Worm (Caenorhabditis elegans): Measurements from ENCODE around the gene irld-4.

Gene irld-4

ce11 chrIV:14612547-14613329 is 20.2 kb upstream of the irld-4 start:
- peak; percentile 31 for TF ChIP-seq jun-1 (tag; optimal IDR thresholded peaks at IDR 0.05)
- TF ChIP-seq nhr-90 (tag; optimal IDR thresholded peaks at IDR 0.05; ENCODE audit: poor library complexity): peak; percentile 73
- no peak for TF ChIP-seq egl-13 (tag; optimal IDR thresholded peaks at IDR 0.05)
- peak; percentile 77 for TF ChIP-seq blmp-1 (tag; optimal IDR thresholded peaks at IDR 0.05)
- no peak for TF ChIP-seq aha-1 (tag; optimal IDR thresholded peaks at IDR 0.05)
- TF ChIP-seq ceh-82 (tag; optimal IDR thresholded peaks at IDR 0.05): no peak
- TF ChIP-seq unc-130 (tag; optimal IDR thresholded peaks at IDR 0.05): no peak
- no peak for TF ChIP-seq F16B12.6 (tag; optimal IDR thresholded peaks at IDR 0.05)
- TF ChIP-seq mdl-1 (tag; optimal IDR thresholded peaks at IDR 0.05): peak in 1 of 2 experiments; percentile 46
- TF ChIP-seq fos-1 (tag; optimal IDR thresholded peaks at IDR 0.05): peak; percentile 27
- no peak for TF ChIP-seq C34B4.2 (tag; optimal IDR thresholded peaks at IDR 0.05)
- TF ChIP-seq nhr-20 (tag; optimal IDR thresholded peaks at IDR 0.05): peak; percentile 94
- TF ChIP-seq sox-4 (tag; optimal IDR thresholded peaks at IDR 0.05): no peak
- no peak for TF ChIP-seq unc-98 (GFP tag; IDR thresholded peaks at IDR 0.05)
- TF ChIP-seq sptf-1 (tag; optimal IDR thresholded peaks at IDR 0.05): no peak
- TF ChIP-seq nhr-84 (tag; optimal IDR thresholded peaks at IDR 0.05): no peak
- no peak for TF ChIP-seq ztf-11 (tag; optimal IDR thresholded peaks at IDR 0.05)
- TF ChIP-seq unc-86 (tag; optimal IDR thresholded peaks at IDR 0.05): peak; percentile 9
- peak in 5 of 6 experiments; percentile 2 to 82 (median 67) for TF ChIP-seq elt-3 (tag; optimal IDR thresholded peaks at IDR 0.05)
- 0 out of 2 replicates have a peak, but pooled peaks have one; percentile 43 for TF ChIP-seq grh-1 (GFP tag; IDR thresholded peaks at IDR 0.05)
- TF ChIP-seq nhr-237 (tag; optimal IDR thresholded peaks at IDR 0.05): no peak
- TF ChIP-seq nhr-71 (tag; optimal IDR thresholded peaks at IDR 0.05): peak; percentile 92
- TF ChIP-seq nhr-19 (GFP tag; conservative IDR thresholded peaks at IDR 0.05): peak; percentile 71
- no peak for TF ChIP-seq fkh-10 (GFP tag; optimal IDR thresholded peaks at IDR 0.05)
- TF ChIP-seq vab-15 (tag; optimal IDR thresholded peaks at IDR 0.05): peak; percentile 14
- TF ChIP-seq elt-2 (tag; optimal IDR thresholded peaks at IDR 0.05): peak; percentile 30
- TF ChIP-seq egl-27 (tag; optimal IDR thresholded peaks at IDR 0.05): peak in 1 of 2 experiments; percentile 4
- no peak for TF ChIP-seq ama-1 (optimal IDR thresholded peaks at IDR 0.05)
- no peak for TF ChIP-seq fkh-4 (tag; optimal IDR thresholded peaks at IDR 0.05; ENCODE audit: borderline replicate concordance)
- peak; percentile 46 for TF ChIP-seq tbx-2 (tag; optimal IDR thresholded peaks at IDR 0.05)
- no peak for TF ChIP-seq lin-13 (GFP tag; optimal IDR thresholded peaks at IDR 0.05)
- no peak for TF ChIP-seq zip-4 (GFP tag; optimal IDR thresholded peaks at IDR 0.05)
- peak; percentile 1 to 24 for TF ChIP-seq efl-1 (optimal IDR thresholded peaks at IDR 0.05)
- TF ChIP-seq efl-1 (GFP tag; optimal IDR thresholded peaks at IDR 0.05 in 1 of 2): peak in 1 of 2 experiments; percentile 94
- no peak for TF ChIP-seq pqm-1 (tag; optimal IDR thresholded peaks at IDR 0.05)
- TF ChIP-seq ceh-90 (tag; optimal IDR thresholded peaks at IDR 0.05): no peak
- peak; percentile 37 for TF ChIP-seq xbp-1 (tag; optimal IDR thresholded peaks at IDR 0.05)
- TF ChIP-seq irx-1 (tag; optimal IDR thresholded peaks at IDR 0.05): no peak
- no peak for TF ChIP-seq sup-37 (GFP tag; optimal IDR thresholded peaks at IDR 0.05)
- TF ChIP-seq swsn-7 (tag; optimal IDR thresholded peaks at IDR 0.05): no peak
- peak; percentile 4 for TF ChIP-seq snpc-4 (tag; optimal IDR thresholded peaks at IDR 0.05)
- TF ChIP-seq nhr-85 (tag): peak; percentile 97
- no peak for TF ChIP-seq fkh-8 (tag; optimal IDR thresholded peaks at IDR 0.05)
- no peak for TF ChIP-seq nhr-12 (tag; optimal IDR thresholded peaks at IDR 0.05)
- no peak for TF ChIP-seq lin-15B (tag; optimal IDR thresholded peaks at IDR 0.05)
- TF ChIP-seq snu-23 (GFP tag; optimal IDR thresholded peaks at IDR 0.05): peak; percentile 62
- no peak for TF ChIP-seq Y116A8C.19 (tag; optimal IDR thresholded peaks at IDR 0.05; ENCODE audit: borderline replicate concordance)
- peak; percentile 14 for TF ChIP-seq lin-39 (tag; optimal IDR thresholded peaks at IDR 0.05)
- TF ChIP-seq ces-1 (GFP tag; optimal IDR thresholded peaks at IDR 0.05): no peak
- no peak for TF ChIP-seq zag-1 (tag; optimal IDR thresholded peaks at IDR 0.05)
- TF ChIP-seq dsc-1 (tag; optimal IDR thresholded peaks at IDR 0.05): peak; percentile 4
- no peak for TF ChIP-seq nhr-77 (tag; optimal IDR thresholded peaks at IDR 0.05)
- TF ChIP-seq rnt-1 (tag; optimal IDR thresholded peaks at IDR 0.05): peak; percentile 55

All from whole organism, L1 larva.